Fruit fly (Drosophila melanogaster): ENCODE results near the gene CG15599.

CG15599 gene

dm6 chrX:15653364-15653809, 35.3 kb downstream of the CG15599 start (continued):
- TF ChIP-seq NfI (GFP tag; optimal IDR thresholded peaks at IDR 0.05) (peak; percentile 51), CG12071 (GFP tag; optimal IDR thresholded peaks at IDR 0.05) (no peak), CoRest (tag; optimal IDR thresholded peaks at IDR 0.05) (peak; percentile 44), tna (GFP tag; IDR thresholded peaks at IDR 0.05; ENCODE audit: partially characterized antibody) (peak; percentile 87), CG8944 (GFP tag; optimal IDR thresholded peaks at IDR 0.05) (no peak), Sry-δ (GFP tag; optimal IDR thresholded peaks at IDR 0.05) (no peak), CG11398 (GFP tag; optimal IDR thresholded peaks at IDR 0.05) (no peak), CG2712 (tag; optimal IDR thresholded peaks at IDR 0.05) (peak; percentile 35), sqz (GFP tag; optimal IDR thresholded peaks at IDR 0.05) (no peak), fd102C (GFP tag; optimal IDR thresholded peaks at IDR 0.05) (no peak), grn (GFP tag; optimal IDR thresholded peaks at IDR 0.05) (no peak), Oli (tag; optimal IDR thresholded peaks at IDR 0.05) (peak; percentile 13), CG10274 (GFP tag; optimal IDR thresholded peaks at IDR 0.05) (no peak), CG12744 (GFP tag; optimal IDR thresholded peaks at IDR 0.05) (no peak), tup (GFP tag; optimal IDR thresholded peaks at IDR 0.05) (no peak), zen (tag; optimal IDR thresholded peaks at IDR 0.05) (peak; percentile 61), CG3726 (GFP tag; IDR thresholded peaks at IDR 0.05) (no peak), exex (tag; optimal IDR thresholded peaks at IDR 0.05) (no peak), Lpt (GFP tag; optimal IDR thresholded peaks at IDR 0.05) (no peak), CG1602 (GFP tag; optimal IDR thresholded peaks at IDR 0.05) (peak; percentile 37), klu (GFP tag; IDR thresholded peaks at IDR 0.05) (no peak), Hsf (GFP tag; optimal IDR thresholded peaks at IDR 0.05) (peak; percentile 63), CG6791 (GFP tag; IDR thresholded peaks at IDR 0.05; ENCODE audit: partially characterized antibody) (peak; percentile 79; the same call in 2 of the 3 replicates), CG10979 (tag; optimal IDR thresholded peaks at IDR 0.05) (peak; percentile 17), Scr (GFP tag; IDR thresholded peaks at IDR 0.05; ENCODE audit: partially characterized antibody) (peak; percentile 69), ems (GFP tag; optimal IDR thresholded peaks at IDR 0.05) (no peak), Mad (GFP tag; optimal IDR thresholded peaks at IDR 0.05) (peak; percentile 26), chif (GFP tag; optimal IDR thresholded peaks at IDR 0.05) (peak in 1 of 2 experiments; percentile 48), btn (GFP tag; optimal IDR thresholded peaks at IDR 0.05) (no peak), bsh (GFP tag; optimal IDR thresholded peaks at IDR 0.05) (peak in 1 of 2 experiments; percentile 41), CG5180 (GFP tag; optimal IDR thresholded peaks at IDR 0.05) (no peak), sc (optimal IDR thresholded peaks at IDR 0.05) (no peak), sc (GFP tag; optimal IDR thresholded peaks at IDR 0.05) (no peak), CG9609 (GFP tag; optimal IDR thresholded peaks at IDR 0.05) (no peak), wor (GFP tag; IDR thresholded peaks at IDR 0.05) (no peak), CG12942 (GFP tag; optimal IDR thresholded peaks at IDR 0.05) (no peak), ERR (GFP tag; optimal IDR thresholded peaks at IDR 0.05) (no peak), wdn (GFP tag; IDR thresholded peaks at IDR 0.05) (no peak), CG11560 (tag; IDR thresholded peaks at IDR 0.05) (no peak), br (optimal IDR thresholded peaks at IDR 0.05) (no peak), Usf (GFP tag; optimal IDR thresholded peaks at IDR 0.05) (no peak), CG2120 (GFP tag; optimal IDR thresholded peaks at IDR 0.05) (peak; percentile 15), Myb (GFP tag; optimal IDR thresholded peaks at IDR 0.05) (peak; percentile 68), Jarid2 (GFP tag; optimal IDR thresholded peaks at IDR 0.05) (peak; percentile 13), CG42726 (GFP tag; IDR thresholded peaks at IDR 0.05; ENCODE audit: partially characterized antibody) (peak; percentile 60), Hmr (GFP tag; optimal IDR thresholded peaks at IDR 0.05) (peak; percentile 45), CG8281 (tag; optimal IDR thresholded peaks at IDR 0.05) (no peak), Dip3 (GFP tag; optimal IDR thresholded peaks at IDR 0.05) (no peak), hb (GFP tag; IDR thresholded peaks at IDR 0.05; ENCODE audit: partially characterized antibody) (peak; percentile 83; the same call in 2 of the 3 replicates), CG8765 (GFP tag; IDR thresholded peaks at IDR 0.05) (0 out of 2 replicates have a peak, but pooled peaks have one; percentile 27), CG8089 (GFP tag; optimal IDR thresholded peaks at IDR 0.05) (peak; percentile 42)

All from whole organism, embryonic.